Worm (Caenorhabditis elegans): ENCODE data around the gene C36C9.12.
"Not testable (repeated sequence)": the region's sequence is repeated elsewhere in the genome, so short reads cannot be mapped to it uniquely, and the experiment has no call there.

Gene C36C9.12

ce11 chrX:1696879-1697278 lies 7.0 kb upstream of the C36C9.12 start, which contains the start of gene C36C9.4:
Gene C36C9.4, minus strand, starts transcription at chrX:1696979.
- TF ChIP-seq madf-2 (tag; optimal IDR thresholded peaks at IDR 0.05); sox-2 (GFP tag; IDR thresholded peaks at IDR 0.05); pros-1 (tag; optimal IDR thresholded peaks at IDR 0.05): not testable (repeated sequence)

- not testable (repeated sequence) for TF ChIP-seq K09A11.1 (tag; optimal IDR thresholded peaks at IDR 0.05; ENCODE audit: insufficient read depth); zip-5 (tag; optimal IDR thresholded peaks at IDR 0.05); nhr-232 (tag; optimal IDR thresholded peaks at IDR 0.05)
These were observed 998 bp upstream of the C36C9.12 start, which contains the start of gene C36C9.6 for ce11 chrX:1690894-1691293. Gene C36C9.6, minus strand, starts transcription at chrX:1690994.

ce11 chrX:1687079-1687478 lies 2.8 kb downstream of the C36C9.12 start, which contains the start of gene C36C9.11:
Gene C36C9.11, plus strand, starts transcription at chrX:1687379.
- TF ChIP-seq fkh-6, nhr-11, ceh-18 (tag; optimal IDR thresholded peaks at IDR 0.05): not testable (repeated sequence)

ce11 chrX:1682558-1682957 lies 7.3 kb downstream of the C36C9.12 start, which contains the start of gene meg-4:
Gene meg-4, plus strand, starts transcription at chrX:1682954.
- TF ChIP-seq ceh-2 (tag; optimal IDR thresholded peaks at IDR 0.05) (no peak), sdc-2 (tag; optimal IDR thresholded peaks at IDR 0.05) (peak; percentile 84), che-1 (tag; optimal IDR thresholded peaks at IDR 0.05) (no peak)

- no peak for TF ChIP-seq zip-5 (tag; optimal IDR thresholded peaks at IDR 0.05)
- TF ChIP-seq lim-6 (tag; optimal IDR thresholded peaks at IDR 0.05): no peak
- TF ChIP-seq fax-1 (tag; optimal IDR thresholded peaks at IDR 0.05): no peak
- TF ChIP-seq che-1 (tag; optimal IDR thresholded peaks at IDR 0.05): no peak
- no peak for TF ChIP-seq ceh-34 (tag; optimal IDR thresholded peaks at IDR 0.05)
- no peak for TF ChIP-seq sdc-2 (tag; optimal IDR thresholded peaks at IDR 0.05)
- TF ChIP-seq unc-55 (GFP tag; optimal IDR thresholded peaks at IDR 0.05): no peak
- no peak for TF ChIP-seq ceh-24 (tag; optimal IDR thresholded peaks at IDR 0.05)
- no peak for TF ChIP-seq elt-4 (tag; optimal IDR thresholded peaks at IDR 0.05)
- TF ChIP-seq unc-42 (tag; optimal IDR thresholded peaks at IDR 0.05): no peak
- no peak for TF ChIP-seq tbx-2 (tag; optimal IDR thresholded peaks at IDR 0.05)
- TF ChIP-seq npax-4 (tag; optimal IDR thresholded peaks at IDR 0.05): no peak
- no peak for TF ChIP-seq pat-9 (tag; optimal IDR thresholded peaks at IDR 0.05)
- TF ChIP-seq ahr-1 (tag; optimal IDR thresholded peaks at IDR 0.05): no peak
- no peak for TF ChIP-seq K09A11.1 (tag; optimal IDR thresholded peaks at IDR 0.05; ENCODE audit: insufficient read depth)
- no peak for TF ChIP-seq ceh-19 (GFP tag; optimal IDR thresholded peaks at IDR 0.05)
- no peak for TF ChIP-seq rnt-1 (tag; optimal IDR thresholded peaks at IDR 0.05)
- TF ChIP-seq C38D4.7 (GFP tag; optimal IDR thresholded peaks at IDR 0.05): no peak
These were observed 11.9 kb downstream of the C36C9.12 start, which contains the start of gene fbxa-170 for ce11 chrX:1678021-1678420. Gene fbxa-170, minus strand, starts transcription at chrX:1678121.

ce11 chrX:1675879-1676278 lies 14.0 kb downstream of the C36C9.12 start:
- TF ChIP-seq hlh-30 (tag; optimal IDR thresholded peaks at IDR 0.05; ENCODE audit: insufficient read depth) (no peak), che-1 (tag; optimal IDR thresholded peaks at IDR 0.05) (no peak), sox-4 (tag; optimal IDR thresholded peaks at IDR 0.05) (no peak), pqm-1 (tag; optimal IDR thresholded peaks at IDR 0.05) (no peak), ceh-19 (GFP tag; optimal IDR thresholded peaks at IDR 0.05) (no peak), sdc-2 (tag; optimal IDR thresholded peaks at IDR 0.05) (no peak), fkh-6 (tag; optimal IDR thresholded peaks at IDR 0.05) (no peak), fkh-10 (GFP tag; optimal IDR thresholded peaks at IDR 0.05) (no peak), pros-1 (tag; optimal IDR thresholded peaks at IDR 0.05) (no peak), ama-1 (optimal IDR thresholded peaks at IDR 0.05) (no peak), hlh-6 (tag; optimal IDR thresholded peaks at IDR 0.05) (no peak), pha-2 (tag; optimal IDR thresholded peaks at IDR 0.05) (no peak), pha-4 (tag; optimal IDR thresholded peaks at IDR 0.05) (no peak), odd-2 (tag; optimal IDR thresholded peaks at IDR 0.05) (no peak), ceh-18 (tag; optimal IDR thresholded peaks at IDR 0.05) (no peak), dve-1 (tag; optimal IDR thresholded peaks at IDR 0.05) (no peak), ceh-45 (GFP tag; IDR thresholded peaks at IDR 0.05) (no peak), K02D7.2 (tag; optimal IDR thresholded peaks at IDR 0.05) (no peak)
